Fruit fly (Drosophila melanogaster) whole organism, embryonic: ENCODE results near the gene CG17105.

ENCODE experiments used
- ATbp ChIP-seq: fragments of 200-800 bp; sonication (Bioruptor generic); optimal IDR thresholded peaks from 2 replicates; lab custom pipeline; 2017; ENCODE audit warnings: missing biosample characterization, mild to moderate bottlenecking, missing genetic modification characterization, missing genetic modification reagents
- Aef1 ChIP-seq: fragments of 200-800 bp; sonication (Bioruptor generic); IDR thresholded peaks from 3 replicates; pipeline ENCODE4 v1.3.6; 2022; ENCODE audit warnings: missing biosample characterization, missing genetic modification characterization
- Asciz ChIP-seq: fragments of 200-800 bp; sonication (Bioruptor generic); optimal IDR thresholded peaks from 2 replicates; lab custom pipeline; 2017; ENCODE audit warnings: missing biosample characterization, mild to moderate bottlenecking, missing genetic modification characterization, missing genetic modification reagents
- B-H1 ChIP-seq: fragments of 200-800 bp; sonication (Bioruptor generic); IDR thresholded peaks from 3 replicates; pipeline ENCODE4 v1.3.6; 2022; ENCODE audit warnings: missing biosample characterization, missing genetic modification characterization
- B-H2 ChIP-seq: fragments of 200-800 bp; sonication (Bioruptor generic); optimal IDR thresholded peaks from 2 replicates; lab custom pipeline; 2018; ENCODE audit warnings: missing biosample characterization, mild to moderate bottlenecking, missing genetic modification characterization
- CG10209 ChIP-seq: fragments of 200-800 bp; sonication (Bioruptor generic); optimal IDR thresholded peaks from 3 replicates; lab custom pipeline; 2017; ENCODE audit warnings: missing biosample characterization, mild to moderate bottlenecking, missing genetic modification characterization, missing genetic modification reagents
- CG10979 ChIP-seq: fragments of 200-800 bp; sonication (Bioruptor generic); optimal IDR thresholded peaks from 2 replicates; lab custom pipeline; 2018; ENCODE audit warnings: missing biosample characterization, mild to moderate bottlenecking, missing genetic modification characterization, moderate library complexity
- CG12155 ChIP-seq: fragments of 200-800 bp; sonication (Bioruptor generic); optimal IDR thresholded peaks from 3 replicates; lab custom pipeline; 2016; ENCODE audit warnings: missing biosample characterization, missing genetic modification characterization
- CG12236 ChIP-seq: fragments of 200-800 bp; sonication (Bioruptor generic); optimal IDR thresholded peaks from 2 replicates; lab custom pipeline; 2016; ENCODE audit warnings: missing biosample characterization, missing genetic modification characterization
- CG13296 ChIP-seq: fragments of 200-800 bp; sonication (Bioruptor generic); optimal IDR thresholded peaks from 3 replicates; lab custom pipeline; 2018; ENCODE audit warnings: missing biosample characterization, mild to moderate bottlenecking, missing genetic modification characterization
- CG13424 ChIP-seq: fragments of 200-800 bp; sonication (Bioruptor generic); optimal IDR thresholded peaks from 2 replicates; lab custom pipeline; 2019; ENCODE audit warnings: missing biosample characterization, mild to moderate bottlenecking, missing genetic modification characterization, moderate library complexity
- CG14050 ChIP-seq: fragments of 200-800 bp; sonication (Bioruptor generic); IDR thresholded peaks from 3 replicates; pipeline ENCODE4 v1.3.6; 2022; ENCODE audit warnings: missing biosample characterization, missing genetic modification characterization
- CG15269 ChIP-seq: fragments of 200-800 bp; sonication (Bioruptor generic); optimal IDR thresholded peaks from 2 replicates; lab custom pipeline; 2018; ENCODE audit warnings: missing biosample characterization, mild to moderate bottlenecking, missing genetic modification characterization, moderate library complexity
- CG17361 ChIP-seq: fragments of 200-800 bp; sonication (Bioruptor generic); IDR thresholded peaks from 3 replicates; pipeline ENCODE4 v1.3.6; 2022; ENCODE audit warnings: missing biosample characterization, missing genetic modification characterization
- CG2678 ChIP-seq: fragments of 200-800 bp; sonication (Bioruptor generic); optimal IDR thresholded peaks from 3 replicates; lab custom pipeline; 2019; ENCODE audit warnings: missing biosample characterization, mild to moderate bottlenecking, missing genetic modification characterization, moderate library complexity
- CG3163 ChIP-seq: fragments of 200-800 bp; sonication (Bioruptor generic); optimal IDR thresholded peaks from 3 replicates; lab custom pipeline; 2016; ENCODE audit warnings: missing biosample characterization, missing genetic modification characterization
- CG3281 ChIP-seq: fragments of 200-800 bp; sonication (Bioruptor generic); optimal IDR thresholded peaks from 3 replicates; lab custom pipeline; 2017; ENCODE audit warnings: missing biosample characterization, mild to moderate bottlenecking, missing genetic modification characterization
- CG3726 ChIP-seq: fragments of 200-800 bp; sonication (Bioruptor generic); IDR thresholded peaks from 3 replicates; pipeline ENCODE4, ENCODE4 v1.3.6; 2022; ENCODE audit warnings: missing biosample characterization, missing genetic modification characterization
- CG7556 ChIP-seq: fragments of 200-800 bp; sonication (Bioruptor generic); optimal IDR thresholded peaks from 2 replicates; lab custom pipeline; 2017; ENCODE audit warnings: missing biosample characterization, mild to moderate bottlenecking, missing genetic modification characterization
- CG8281 ChIP-seq: fragments of 200-800 bp; sonication (Bioruptor generic); optimal IDR thresholded peaks from 2 replicates; lab custom pipeline; 2018; ENCODE audit warnings: missing biosample characterization, mild to moderate bottlenecking, missing genetic modification characterization, moderate library complexity
- CG8924 ChIP-seq: fragments of 200-800 bp; optimal IDR thresholded peaks from 3 replicates; lab custom pipeline; 2019; ENCODE audit warnings: missing biosample characterization, mild to moderate bottlenecking, missing genetic modification characterization, moderate library complexity
- CG9817 ChIP-seq: fragments of 200-800 bp; sonication (Bioruptor generic); optimal IDR thresholded peaks from 2 replicates; lab custom pipeline; 2018; ENCODE audit warnings: missing biosample characterization, mild to moderate bottlenecking, missing genetic modification characterization, moderate library complexity
- Drgx ChIP-seq: fragments of 200-800 bp; sonication (Bioruptor generic); IDR thresholded peaks from 2 replicates; pipeline ENCODE4 v1.3.6; 2022; ENCODE audit warnings: missing biosample characterization, missing genetic modification characterization
- Fer3 ChIP-seq: fragments of 200-800 bp; sonication (Bioruptor generic); optimal IDR thresholded peaks from 2 replicates; lab custom pipeline; 2018; ENCODE audit warnings: missing biosample characterization, mild to moderate bottlenecking, missing genetic modification characterization, moderate library complexity
- H2.0 ChIP-seq: fragments of 200-800 bp; sonication (Bioruptor generic); IDR thresholded peaks from 2 replicates; pipeline ENCODE4 v1.3.6; 2022; ENCODE audit warnings: missing biosample characterization, missing genetic modification characterization
- Hsf ChIP-seq: fragments of 200-800 bp; sonication (Bioruptor generic); optimal IDR thresholded peaks from 3 replicates; lab custom pipeline; 2016; ENCODE audit warnings: missing biosample characterization, missing genetic modification characterization
- Max ChIP-seq: fragments of 200-800 bp; sonication (Bioruptor generic); optimal IDR thresholded peaks from 2 replicates; lab custom pipeline; 2016; ENCODE audit warnings: missing biosample characterization, mild to moderate bottlenecking, missing genetic modification characterization
- Meics ChIP-seq: fragments of 200-800 bp; sonication (Bioruptor generic); optimal IDR thresholded peaks from 2 replicates; lab custom pipeline; 2017; ENCODE audit warnings: missing biosample characterization, mild to moderate bottlenecking, missing genetic modification characterization
- Opbp ChIP-seq: fragments of 200-800 bp; sonication (Bioruptor generic); IDR thresholded peaks from 3 replicates; pipeline ENCODE4 v1.3.6; 2022; ENCODE audit warnings: missing biosample characterization, missing genetic modification characterization; ENCODE audit not compliant: partially characterized antibody
- Ptx1 ChIP-seq: fragments of 200-800 bp; sonication (Bioruptor generic); IDR thresholded peaks from 2 replicates; pipeline ENCODE4 v1.3.6; 2022; ENCODE audit warnings: missing biosample characterization, missing genetic modification characterization
- Sry-β ChIP-seq: fragments of 200-800 bp; sonication (Bioruptor generic); optimal IDR thresholded peaks from 2 replicates; lab custom pipeline; 2018; ENCODE audit warnings: missing biosample characterization, mild to moderate bottlenecking, missing genetic modification characterization, moderate library complexity
- Taf1 ChIP-seq: fragments of 200-800 bp; sonication (Bioruptor generic); IDR thresholded peaks from 2 replicates; pipeline ENCODE4 v1.3.6; 2022; ENCODE audit warnings: missing biosample characterization, missing genetic modification characterization
- bcd ChIP-seq: fragments of 200-800 bp; sonication (Bioruptor generic); optimal IDR thresholded peaks from 2 replicates; lab custom pipeline; 2017; ENCODE audit warnings: missing biosample characterization, mild to moderate bottlenecking, missing genetic modification characterization
- bsh ChIP-seq, 2 experiments: fragments of 200-800 bp; sonication (Bioruptor generic); optimal IDR thresholded peaks; 2 replicates each; lab custom pipeline; 2017 to 2018; ENCODE audit warnings: mild to moderate bottlenecking in 2 of 2, missing biosample characterization in 2 of 2, missing genetic modification characterization in 2 of 2, moderate library complexity in 1 of 2
- chif ChIP-seq, 2 experiments: fragments of 200-800 bp; sonication (Bioruptor generic); optimal IDR thresholded peaks; 3 replicates each; lab custom pipeline; 2016; ENCODE audit warnings: missing biosample characterization in 2 of 2, missing genetic modification characterization in 2 of 2
- crol ChIP-seq: fragments of 200-800 bp; sonication (Bioruptor generic); IDR thresholded peaks from 2 replicates; pipeline ENCODE4 v1.3.6; 2022; ENCODE audit warnings: missing biosample characterization, missing genetic modification characterization
- eve ChIP-seq, 2 experiments: fragments of >200 bp; optimal IDR thresholded peaks; 2 replicates each; lab custom pipeline; 2017; ENCODE audit warnings: missing biosample characterization in 2 of 2, missing genetic modification characterization in 2 of 2
- fu2 ChIP-seq: fragments of 200-800 bp; sonication (Bioruptor generic); optimal IDR thresholded peaks from 2 replicates; lab custom pipeline; 2016; ENCODE audit warnings: missing biosample characterization, missing genetic modification characterization
- gem ChIP-seq: fragments of 200-800 bp; sonication (Bioruptor generic); optimal IDR thresholded peaks from 2 replicates; lab custom pipeline; 2019; ENCODE audit warnings: missing biosample characterization, mild to moderate bottlenecking, missing genetic modification characterization, moderate library complexity
- ind ChIP-seq: fragments of 200-800 bp; sonication (Bioruptor generic); optimal IDR thresholded peaks from 3 replicates; lab custom pipeline; 2016; ENCODE audit warnings: missing biosample characterization, missing genetic modification characterization
- lilli ChIP-seq: fragments of 200-800 bp; sonication (Bioruptor generic); optimal IDR thresholded peaks from 3 replicates; lab custom pipeline; 2016; ENCODE audit warnings: missing biosample characterization, missing genetic modification characterization
- nom ChIP-seq: fragments of 200-800 bp; sonication (Bioruptor generic); optimal IDR thresholded peaks from 2 replicates; lab custom pipeline; 2017; ENCODE audit warnings: missing biosample characterization, missing genetic modification characterization, mild to moderate bottlenecking, moderate library complexity, missing genetic modification reagents
- prd ChIP-seq, 3 experiments: fragments of >200 bp in 2 of 3; fragments of 200-800 bp in 1 of 3; sonication (Bioruptor generic) in 1 of 3; optimal IDR thresholded peaks in 2 of 3; IDR thresholded peaks in 1 of 3; 2 replicates in 2 of 3; 3 replicates in 1 of 3; pipeline versions ENCODE4 v1.3.6 to Lab custom; 2017 to 2022; ENCODE audit warnings: missing biosample characterization in 1 of 3, missing genetic modification characterization in 1 of 3
- pum ChIP-seq: fragments of 200-800 bp; sonication (Bioruptor generic); optimal IDR thresholded peaks from 2 replicates; lab custom pipeline; 2016; ENCODE audit warnings: missing biosample characterization, missing genetic modification characterization
- ro ChIP-seq: fragments of 200-800 bp; sonication (Bioruptor generic); IDR thresholded peaks from 2 replicates; pipeline ENCODE4 v1.3.6; 2022; ENCODE audit warnings: missing biosample characterization, missing genetic modification characterization
- unpg ChIP-seq: fragments of 200-800 bp; sonication (Bioruptor generic); optimal IDR thresholded peaks from 3 replicates; lab custom pipeline; 2018; ENCODE audit warnings: missing biosample characterization, mild to moderate bottlenecking, missing genetic modification characterization, moderate library complexity

The CG17105 gene

DNA sequence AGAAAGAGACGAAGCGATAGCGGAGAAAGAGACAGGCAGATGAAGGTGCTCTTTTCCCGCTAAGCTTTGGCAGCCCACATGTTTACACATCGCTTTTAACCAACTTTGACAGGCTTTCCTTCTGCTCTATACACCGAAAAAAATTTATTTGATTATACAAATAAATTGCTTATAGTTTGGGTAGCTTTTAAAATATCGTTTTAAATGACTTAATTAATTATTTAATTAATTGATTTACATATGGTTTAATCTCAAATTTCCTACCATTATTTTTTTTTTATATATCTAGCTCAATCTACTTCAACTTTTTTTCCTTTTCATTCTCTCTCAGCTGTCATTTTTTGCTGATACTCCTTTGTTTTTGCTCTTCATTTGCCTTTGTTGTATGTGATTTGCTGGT lies 7.8 kb upstream of the CG17105 start:
- TF ChIP-seq bsh (GFP tag; optimal IDR thresholded peaks at IDR 0.05; lab: Kevin White, UChicago) (no peak), Max (GFP tag; lab: Kevin White, UChicago) (no peak), pum (GFP tag; lab: Kevin White, UChicago) (no peak), nom (GFP tag; lab: Kevin White, UChicago) (peak; percentile 17), bcd (no peak)
- TF ChIP-seq, all 482 proteins: peak for 1

DNA sequence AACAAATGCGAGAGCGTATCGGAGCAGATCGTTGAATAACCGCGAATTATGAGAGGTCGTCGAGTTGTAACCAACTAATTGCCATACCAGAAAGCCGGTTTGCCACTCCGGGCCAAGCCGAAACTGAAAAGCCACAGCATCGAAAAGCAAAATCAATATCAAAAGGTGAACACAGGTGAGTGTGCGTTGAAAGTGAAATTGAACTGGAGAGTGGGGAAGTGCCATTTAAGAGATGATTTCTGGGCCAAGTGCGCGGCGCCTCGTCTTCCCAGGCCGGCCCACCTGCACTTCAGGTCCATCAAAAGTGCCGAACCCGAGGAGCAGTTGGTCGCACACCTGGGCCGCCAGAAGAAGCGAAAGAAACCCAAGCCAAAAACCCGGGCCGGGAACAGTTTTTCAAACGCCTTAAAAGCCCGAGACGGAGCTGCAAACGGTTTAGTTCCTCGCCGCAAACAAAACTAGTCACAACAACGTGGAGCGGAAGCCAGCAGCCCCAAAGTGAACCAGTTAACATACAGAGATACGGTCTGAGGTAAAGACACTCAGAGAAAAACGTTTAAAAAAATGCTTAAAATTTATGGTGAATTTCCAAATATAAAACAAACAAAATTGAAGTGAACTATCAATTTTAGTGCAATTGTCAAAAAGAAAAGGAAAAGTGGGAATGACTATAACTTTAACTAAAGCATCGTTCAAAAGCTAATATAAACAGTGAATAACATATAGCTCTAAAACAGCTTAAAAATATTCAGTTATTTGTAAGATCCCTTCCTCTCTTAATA lies 3.7 kb upstream of the CG17105 start, which contains the start of gene CG17104:
CG17104 (plus strand) TSS at position 266 of the 782 bp plus-strand sequence.
- TF ChIP-seq CG10209 (GFP tag; lab: Kevin White, UChicago): no peak
- TF ChIP-seq CG8924 (tag; lab: Kevin White, UChicago): peak; percentile 25
- TF ChIP-seq fu2 (GFP tag; lab: Kevin White, UChicago): no peak
- TF ChIP-seq CG12236 (GFP tag; lab: Kevin White, UChicago): no peak
- TF ChIP-seq CG2678 (tag; lab: Kevin White, UChicago): peak; percentile 56
- TF ChIP-seq CG13424 (tag; lab: Kevin White, UChicago): peak; percentile 51
- TF ChIP-seq CG3281: peak; percentile 33
- TF ChIP-seq unpg (GFP tag; lab: Kevin White, UChicago): peak; percentile 48
- peak; percentile 66; the same call in 1 of the 2 replicates for TF ChIP-seq Drgx (GFP tag; lab: Robert Waterston, UW)
- no peak for TF ChIP-seq chif (GFP tag; optimal IDR thresholded peaks at IDR 0.05; lab: Kevin White, UChicago)
- no peak for TF ChIP-seq CG3726 (GFP tag; lab: Robert Waterston, UW)
- TF ChIP-seq ATbp (GFP tag; lab: Kevin White, UChicago): peak; percentile 26
- peak; percentile 36; the same call in 1 of the 2 replicates for TF ChIP-seq Ptx1 (GFP tag; lab: Robert Waterston, UW)
- TF ChIP-seq Taf1 (GFP tag; lab: Robert Waterston, UW): peak; percentile 33; the same call in 1 of the 2 replicates
- TF ChIP-seq CG10979 (tag; lab: Kevin White, UChicago): no peak
- no peak for TF ChIP-seq Opbp
- peak; percentile 17 for TF ChIP-seq Asciz
- peak; percentile 32 for TF ChIP-seq CG7556 (GFP tag; lab: Kevin White, UChicago)
- no peak for TF ChIP-seq B-H2 (GFP tag; lab: Kevin White, UChicago)
- TF ChIP-seq H2.0 (GFP tag; lab: Robert Waterston, UW): 0 out of 2 replicates have a peak, but pooled peaks have one; percentile 14
- peak; percentile 16 for TF ChIP-seq lilli (GFP tag; lab: Kevin White, UChicago)
- peak; percentile 5 for TF ChIP-seq CG12155 (GFP tag; lab: Kevin White, UChicago)
- TF ChIP-seq crol (GFP tag; lab: Robert Waterston, UW): no peak
- no peak for TF ChIP-seq ro (GFP tag; lab: Robert Waterston, UW)
- TF ChIP-seq bcd: peak; percentile 4
- no peak for TF ChIP-seq CG8281 (tag; lab: Kevin White, UChicago)
- no peak for TF ChIP-seq B-H1 (GFP tag; lab: Robert Waterston, UW)
- no peak for TF ChIP-seq prd (optimal IDR thresholded peaks at IDR 0.05; lab: Kevin White, UChicago)
- peak; percentile 23; the same call in 1 of the 3 replicates for TF ChIP-seq prd (GFP tag; IDR thresholded peaks at IDR 0.05; lab: Robert Waterston, UW)
- TF ChIP-seq gem (tag; lab: Kevin White, UChicago): peak; percentile 66
- TF ChIP-seq CG17361: no peak
- no peak for TF ChIP-seq CG3163 (GFP tag; lab: Kevin White, UChicago)
- no peak for TF ChIP-seq eve (GFP tag; optimal IDR thresholded peaks at IDR 0.05; lab: Kevin White, UChicago)
- peak; percentile 36 for TF ChIP-seq Meics
- TF ChIP-seq Hsf: peak; percentile 5
- no peak for TF ChIP-seq Sry-β (GFP tag; lab: Kevin White, UChicago)
- peak; percentile 1 for TF ChIP-seq ind (GFP tag; lab: Kevin White, UChicago)
- peak; percentile 65 for TF ChIP-seq CG15269 (tag; lab: Kevin White, UChicago)
- peak; percentile 14 for TF ChIP-seq CG13296 (GFP tag; lab: Kevin White, UChicago)
- peak; percentile 16 for TF ChIP-seq Fer3 (tag; lab: Kevin White, UChicago)
- TF ChIP-seq CG14050 (GFP tag; lab: Robert Waterston, UW): peak; percentile 31; the same call in 1 of the 3 replicates
- peak; percentile 35; the same call in 1 of the 3 replicates for TF ChIP-seq Aef1 (GFP tag; lab: Robert Waterston, UW)
- peak; percentile 5 for TF ChIP-seq CG9817 (tag; lab: Kevin White, UChicago)
